Worm (Caenorhabditis elegans) whole organism, young adult: ENCODE data around the gene F40G9.18.

Source experiments
- Y53F4B.3 ChIP-seq: fragments of 200-800 bp; sonication (Bioruptor generic); IDR thresholded peaks from 2 replicates; pipeline ENCODE4 v1.3.6; 2022; ENCODE audit warnings: missing genetic modification reagents, missing genetic modification characterization, missing compliant biosample characterization
- attf-5 ChIP-seq: fragments of 200-800 bp; sonication (Bioruptor generic); optimal IDR thresholded peaks from 2 replicates; lab custom pipeline; 2018; ENCODE audit warnings: mild to moderate bottlenecking, missing genetic modification characterization, missing compliant biosample characterization
- ceh-100 ChIP-seq: fragments of 200-800 bp; sonication (Bioruptor generic); IDR thresholded peaks from 2 replicates; pipeline ENCODE4 v1.3.6; 2022; ENCODE audit warnings: missing genetic modification reagents, missing genetic modification characterization, missing compliant biosample characterization
- him-1 ChIP-seq: sonication (generic microtip); optimal IDR thresholded peaks from 2 replicates; lab custom pipeline; 2016; ENCODE audit warnings: missing genotype, missing genetic modification reagents, missing genetic modification characterization, missing compliant biosample characterization
- lsl-1 ChIP-seq: fragments of 200-800 bp; sonication (Bioruptor generic); optimal IDR thresholded peaks from 2 replicates; lab custom pipeline; 2018; ENCODE audit warnings: mild to moderate bottlenecking, missing genetic modification characterization, moderate library complexity, missing compliant biosample characterization
- madf-3 ChIP-seq: fragments of 200-800 bp; sonication (Bioruptor generic); IDR thresholded peaks from 2 replicates; pipeline ENCODE4 v1.3.6; 2022; ENCODE audit warnings: missing genetic modification reagents, missing genetic modification characterization, missing compliant biosample characterization
- snpc-1.3 ChIP-seq: sonication (generic microtip); optimal IDR thresholded peaks from 2 replicates; lab custom pipeline; 2017; ENCODE audit warnings: missing genetic modification characterization, mild to moderate bottlenecking, missing compliant biosample characterization, antibody characterized with exemption, moderate library complexity, missing genotype, missing genetic modification reagents; ENCODE audit not compliant: insufficient read depth

DNA sequence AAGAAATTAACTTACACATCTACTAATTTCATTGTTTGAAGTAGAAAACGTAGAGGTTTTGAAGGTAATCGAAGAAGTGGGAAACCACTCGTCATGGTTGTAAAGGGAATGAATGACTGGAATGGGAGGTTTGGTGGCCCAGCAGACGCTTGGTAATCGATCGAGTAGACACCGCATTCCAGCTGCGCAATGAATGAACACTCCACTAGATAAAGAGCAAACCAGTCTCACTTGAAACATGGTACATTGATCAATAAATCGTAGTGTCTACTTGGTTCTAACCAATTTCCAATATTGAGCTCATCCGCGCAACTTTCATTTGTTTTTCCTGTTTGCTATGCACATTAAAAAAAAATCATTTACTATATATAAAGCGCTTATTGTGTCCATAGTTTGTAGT lies 23.0 kb downstream of the F40G9.18 start, which contains the start of gene fbxb-84:
- no peak for TF ChIP-seq him-1 (tag; lab: Kevin White, UChicago)
- no peak for TF ChIP-seq Y53F4B.3 (GFP tag; lab: Robert Waterston, UW)
- TF ChIP-seq lsl-1 = no peak
- TF ChIP-seq attf-5 (GFP tag; lab: Kevin White, UChicago) = no peak
- TF ChIP-seq snpc-1.3 (tag; lab: Kevin White, UChicago) = no peak
- TF ChIP-seq ceh-100 (GFP tag; lab: Robert Waterston, UW) = no peak
- TF ChIP-seq madf-3 (GFP tag; lab: Robert Waterston, UW) = no peak
